Fruit fly (Drosophila melanogaster) whole organism, embryonic: Measurements from ENCODE around the gene CG2321.

Source experiments
- Ada2b ChIP-seq: fragments of 200-800 bp; sonication (Bioruptor generic); IDR thresholded peaks from 2 replicates; pipeline ENCODE4 v1.3.6; 2022; ENCODE audit warnings: missing biosample characterization, missing genetic modification characterization
- Antp ChIP-seq: fragments of 200-800 bp; sonication (Bioruptor generic); optimal IDR thresholded peaks from 3 replicates; lab custom pipeline; 2016; ENCODE audit warnings: missing biosample characterization, missing genetic modification characterization
- BEAF-32 ChIP-seq: fragments of 200-800 bp; sonication (Bioruptor generic); optimal IDR thresholded peaks from 3 replicates; lab custom pipeline; 2017; ENCODE audit warnings: missing biosample characterization, missing genetic modification characterization, mild to moderate bottlenecking, moderate library complexity, missing genetic modification reagents
- CG10267 ChIP-seq: fragments of 200-800 bp; sonication (Bioruptor generic); optimal IDR thresholded peaks from 2 replicates; lab custom pipeline; 2018; ENCODE audit warnings: missing biosample characterization, mild to moderate bottlenecking, missing genetic modification characterization, moderate library complexity
- CG10565 ChIP-seq: fragments of 200-800 bp; sonication (Bioruptor generic); optimal IDR thresholded peaks from 3 replicates; lab custom pipeline; 2016; ENCODE audit warnings: missing biosample characterization, mild to moderate bottlenecking, missing genetic modification characterization
- CG10979 ChIP-seq: fragments of 200-800 bp; sonication (Bioruptor generic); optimal IDR thresholded peaks from 2 replicates; lab custom pipeline; 2018; ENCODE audit warnings: missing biosample characterization, mild to moderate bottlenecking, missing genetic modification characterization, moderate library complexity
- CG12391 ChIP-seq: fragments of 200-800 bp; sonication (Bioruptor generic); optimal IDR thresholded peaks from 3 replicates; lab custom pipeline; 2018; ENCODE audit warnings: missing biosample characterization, mild to moderate bottlenecking, missing genetic modification characterization, moderate library complexity
- CG1792 ChIP-seq: fragments of 200-800 bp; sonication (Bioruptor generic); optimal IDR thresholded peaks from 2 replicates; lab custom pipeline; 2016; ENCODE audit warnings: missing biosample characterization, missing genetic modification characterization
- CG2678 ChIP-seq: fragments of 200-800 bp; sonication (Bioruptor generic); optimal IDR thresholded peaks from 3 replicates; lab custom pipeline; 2019; ENCODE audit warnings: missing biosample characterization, mild to moderate bottlenecking, missing genetic modification characterization, moderate library complexity
- CG31365 ChIP-seq: fragments of 200-800 bp; sonication (Bioruptor generic); optimal IDR thresholded peaks from 2 replicates; lab custom pipeline; 2018; ENCODE audit warnings: missing biosample characterization, mild to moderate bottlenecking, missing genetic modification characterization
- CG34224 ChIP-seq: fragments of 200-800 bp; sonication (Bioruptor generic); IDR thresholded peaks from 3 replicates; pipeline ENCODE4 v1.3.6; 2022; ENCODE audit warnings: missing biosample characterization, missing genetic modification characterization; ENCODE audit not compliant: partially characterized antibody
- CG34422 ChIP-seq: fragments of 200-800 bp; sonication (Bioruptor generic); IDR thresholded peaks from 3 replicates; pipeline ENCODE4 v1.3.6; 2022; ENCODE audit warnings: missing biosample characterization, missing genetic modification characterization
- CG3995 ChIP-seq: fragments of 200-800 bp; sonication (Bioruptor generic); optimal IDR thresholded peaks from 3 replicates; lab custom pipeline; 2016; ENCODE audit warnings: missing biosample characterization, missing genetic modification characterization
- CG4360 ChIP-seq: fragments of 200-800 bp; sonication (Bioruptor generic); IDR thresholded peaks from 2 replicates; pipeline ENCODE4 v1.3.6; 2022; ENCODE audit warnings: missing biosample characterization, missing genetic modification characterization
- CG4424 ChIP-seq: fragments of 200-800 bp; sonication (Bioruptor generic); optimal IDR thresholded peaks from 3 replicates; lab custom pipeline; 2016; ENCODE audit warnings: missing biosample characterization, missing genetic modification characterization
- CG4854 ChIP-seq: fragments of 200-800 bp; sonication (Bioruptor generic); optimal IDR thresholded peaks from 2 replicates; lab custom pipeline; 2016; ENCODE audit warnings: missing biosample characterization, missing genetic modification characterization, inconsistent platforms
- CG6791 ChIP-seq: fragments of 200-800 bp; sonication (Bioruptor generic); IDR thresholded peaks from 3 replicates; pipeline ENCODE4 v1.3.6; 2022; ENCODE audit warnings: missing biosample characterization, missing genetic modification characterization; ENCODE audit not compliant: partially characterized antibody
- CG8290 ChIP-seq, 3 experiments: fragments of 200-800 bp; sonication (Bioruptor generic); optimal IDR thresholded peaks; 2 replicates each; lab custom pipeline; 2016 to 2019; ENCODE audit warnings: missing biosample characterization in 3 of 3, missing genetic modification characterization in 3 of 3, mild to moderate bottlenecking in 2 of 3, moderate library complexity in 1 of 3
- CG8765 ChIP-seq: fragments of 200-800 bp; sonication (Bioruptor generic); IDR thresholded peaks from 2 replicates; pipeline ENCODE4 v1.3.6; 2022; ENCODE audit warnings: missing biosample characterization, missing genetic modification characterization
- CG9609 ChIP-seq: fragments of 200-800 bp; sonication (Bioruptor generic); optimal IDR thresholded peaks from 3 replicates; lab custom pipeline; 2016; ENCODE audit warnings: missing biosample characterization, missing genetic modification characterization
- Camta ChIP-seq: fragments of 200-800 bp; sonication (Bioruptor generic); optimal IDR thresholded peaks from 2 replicates; lab custom pipeline; 2016; ENCODE audit warnings: missing biosample characterization, missing genetic modification characterization
- CrebB ChIP-seq: fragments of 200-800 bp; sonication (Bioruptor generic); optimal IDR thresholded peaks from 3 replicates; lab custom pipeline; 2018; ENCODE audit warnings: missing biosample characterization, mild to moderate bottlenecking, missing genetic modification characterization
- Doc2 ChIP-seq: fragments of 200-800 bp; sonication (Bioruptor generic); IDR thresholded peaks from 2 replicates; pipeline ENCODE4 v1.3.6; 2022; ENCODE audit warnings: missing biosample characterization, missing genetic modification characterization
- E2f2 ChIP-seq: fragments of 200-800 bp; sonication (Bioruptor generic); IDR thresholded peaks from 2 replicates; pipeline ENCODE4 v1.3.6; 2022; ENCODE audit warnings: missing biosample characterization, missing genetic modification characterization
- HHEX ChIP-seq: fragments of 200-800 bp; sonication (Bioruptor generic); optimal IDR thresholded peaks from 3 replicates; lab custom pipeline; 2017; ENCODE audit warnings: missing biosample characterization, mild to moderate bottlenecking, missing genetic modification characterization, missing genetic modification reagents
- Hr78 ChIP-seq, 2 experiments: fragments of 200-800 bp in 1 of 2; fragments of >200 bp in 1 of 2; sonication (Bioruptor generic) in 1 of 2; optimal IDR thresholded peaks; 2 replicates each; lab custom pipeline; 2017 to 2019; ENCODE audit warnings: missing biosample characterization in 2 of 2, missing genetic modification characterization in 2 of 2, mild to moderate bottlenecking in 1 of 2, moderate library complexity in 1 of 2
- Kr ChIP-seq: fragments of 200-800 bp; sonication (Bioruptor generic); optimal IDR thresholded peaks from 2 replicates; lab custom pipeline; 2017; ENCODE audit warnings: missing biosample characterization, mild to moderate bottlenecking, missing genetic modification characterization
- Sin3A ChIP-seq: fragments of >200 bp; optimal IDR thresholded peaks from 2 replicates; lab custom pipeline; 2018
- Six4 ChIP-seq: fragments of 200-800 bp; sonication (Bioruptor generic); optimal IDR thresholded peaks from 2 replicates; lab custom pipeline; 2016; ENCODE audit warnings: missing biosample characterization, missing genetic modification characterization
- Stat92E ChIP-seq, 3 experiments: fragments of >200 bp in 2 of 3; fragments of 200-800 bp in 1 of 3; sonication (Bioruptor generic) in 1 of 3; optimal IDR thresholded peaks; 2 replicates each; lab custom pipeline; 2017 to 2019; ENCODE audit warnings: missing biosample characterization in 3 of 3, missing genetic modification characterization in 3 of 3, mild to moderate bottlenecking in 1 of 3, moderate library complexity in 1 of 3
- bcd ChIP-seq: fragments of 200-800 bp; sonication (Bioruptor generic); optimal IDR thresholded peaks from 2 replicates; lab custom pipeline; 2017; ENCODE audit warnings: missing biosample characterization, mild to moderate bottlenecking, missing genetic modification characterization
- btn ChIP-seq: fragments of 200-800 bp; sonication (Bioruptor generic); optimal IDR thresholded peaks from 2 replicates; lab custom pipeline; 2016; ENCODE audit warnings: missing biosample characterization, missing genetic modification characterization
- caup ChIP-seq: fragments of 200-800 bp; sonication (Bioruptor generic); optimal IDR thresholded peaks from 3 replicates; lab custom pipeline; 2017; ENCODE audit warnings: missing biosample characterization, mild to moderate bottlenecking, missing genetic modification characterization, moderate library complexity; ENCODE audit not compliant: severe bottlenecking
- chinmo ChIP-seq: fragments of 200-800 bp; sonication (Bioruptor generic); IDR thresholded peaks from 4 replicates; pipeline ENCODE4 v1.3.6; 2022; ENCODE audit warnings: missing biosample characterization, missing genetic modification characterization; ENCODE audit not compliant: partially characterized antibody
- crp ChIP-seq, 2 experiments: fragments of 200-800 bp; sonication (Bioruptor generic); optimal IDR thresholded peaks; 2 replicates in 1 of 2; 3 replicates in 1 of 2; lab custom pipeline; 2017; ENCODE audit warnings: missing biosample characterization in 2 of 2, missing genetic modification characterization in 2 of 2, mild to moderate bottlenecking in 1 of 2, moderate library complexity in 1 of 2
- dan ChIP-seq: fragments of 200-800 bp; sonication (Bioruptor generic); IDR thresholded peaks from 2 replicates; pipeline ENCODE4 v1.3.6; 2022; ENCODE audit warnings: missing biosample characterization, missing genetic modification characterization
- dm ChIP-seq: fragments of 200-800 bp; sonication (Bioruptor generic); optimal IDR thresholded peaks from 3 replicates; lab custom pipeline; 2016; ENCODE audit warnings: missing biosample characterization, missing genetic modification characterization
- eyg ChIP-seq: fragments of 200-800 bp; sonication (Bioruptor generic); optimal IDR thresholded peaks from 3 replicates; lab custom pipeline; 2016; ENCODE audit warnings: missing biosample characterization, missing genetic modification characterization
- fd102C ChIP-seq: fragments of 200-800 bp; sonication (Bioruptor generic); optimal IDR thresholded peaks from 2 replicates; lab custom pipeline; 2018; ENCODE audit warnings: missing biosample characterization, mild to moderate bottlenecking, missing genetic modification characterization, moderate library complexity
- fd3F ChIP-seq: fragments of 200-800 bp; sonication (Bioruptor generic); optimal IDR thresholded peaks from 2 replicates; lab custom pipeline; 2018; ENCODE audit warnings: missing biosample characterization, mild to moderate bottlenecking, missing genetic modification characterization, moderate library complexity
- fd64A ChIP-seq: fragments of 200-800 bp; sonication (Bioruptor generic); optimal IDR thresholded peaks from 3 replicates; lab custom pipeline; 2018; ENCODE audit warnings: missing biosample characterization, mild to moderate bottlenecking, missing genetic modification characterization
- hkb ChIP-seq, 2 experiments: fragments of 200-800 bp in 1 of 2; fragments of >200 bp in 1 of 2; sonication (Bioruptor generic) in 1 of 2; IDR thresholded peaks in 1 of 2; optimal IDR thresholded peaks in 1 of 2; 2 replicates each; pipeline versions ENCODE4 v1.3.6 to Lab custom; 2017 to 2022; ENCODE audit warnings: missing biosample characterization in 1 of 2, missing genetic modification characterization in 1 of 2
- kay ChIP-seq: fragments of 200-800 bp; sonication (Bioruptor generic); optimal IDR thresholded peaks from 2 replicates; lab custom pipeline; 2016; ENCODE audit warnings: missing biosample characterization, missing genetic modification characterization
- lilli ChIP-seq: fragments of 200-800 bp; sonication (Bioruptor generic); optimal IDR thresholded peaks from 3 replicates; lab custom pipeline; 2016; ENCODE audit warnings: missing biosample characterization, missing genetic modification characterization
- nmo ChIP-seq: fragments of 200-800 bp; sonication (Bioruptor generic); optimal IDR thresholded peaks from 2 replicates; lab custom pipeline; 2018; ENCODE audit warnings: missing biosample characterization, mild to moderate bottlenecking, missing genetic modification characterization, moderate library complexity
- pan ChIP-seq, 4 experiments: fragments of >200 bp in 3 of 4; fragments of 200-800 bp in 1 of 4; sonication (Bioruptor generic) in 1 of 4; optimal IDR thresholded peaks in 3 of 4; IDR thresholded peaks in 1 of 4; 2 replicates each; pipeline versions ENCODE4 v1.3.6 to Lab custom; 2017 to 2022; ENCODE audit warnings: missing biosample characterization in 2 of 4, missing genetic modification characterization in 2 of 4, mixed read lengths in 1 of 4
- seq ChIP-seq: fragments of 200-800 bp; sonication (Bioruptor generic); IDR thresholded peaks from 2 replicates; pipeline ENCODE4 v1.3.6; 2022; ENCODE audit warnings: missing biosample characterization, missing genetic modification characterization
- sr ChIP-seq: fragments of 200-800 bp; sonication (Bioruptor generic); IDR thresholded peaks from 3 replicates; pipeline ENCODE4 v1.3.6; 2022; ENCODE audit warnings: missing biosample characterization, missing genetic modification characterization
- sug ChIP-seq: fragments of 200-800 bp; optimal IDR thresholded peaks from 2 replicates; lab custom pipeline; 2019; ENCODE audit warnings: missing biosample characterization, mild to moderate bottlenecking, missing genetic modification characterization, moderate library complexity

The CG2321 gene

DNA sequence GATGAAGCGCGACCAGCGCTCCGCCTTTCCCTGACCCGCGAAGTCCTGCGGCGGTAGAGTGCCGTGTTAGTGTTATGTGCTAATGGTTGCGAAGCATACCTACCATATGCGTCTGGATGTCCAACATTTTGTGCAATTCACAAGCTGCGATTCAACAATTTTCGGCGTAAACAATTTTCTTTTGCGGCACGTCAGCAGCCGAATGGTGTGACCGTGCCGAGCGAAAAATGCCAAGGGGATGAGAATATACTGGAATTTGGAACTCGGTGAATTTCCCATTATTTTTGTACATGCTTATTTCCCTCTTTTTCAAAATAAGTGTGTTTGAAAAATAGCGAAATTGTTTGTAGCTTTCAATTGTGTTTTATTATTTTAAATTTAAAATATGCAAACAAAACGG lies 1.8 kb upstream of the CG2321 start, which contains the start of gene Spase12 (continued):
- TF ChIP-seq Hr78 (GFP tag; optimal IDR thresholded peaks at IDR 0.05; lab: Kevin White, UChicago) = no peak
- TF ChIP-seq sug (tag; lab: Kevin White, UChicago) = no peak
- TF ChIP-seq CG8290 (GFP tag; optimal IDR thresholded peaks at IDR 0.05; lab: Kevin White, UChicago) = no peak
- no peak for TF ChIP-seq CG8290 (tag; optimal IDR thresholded peaks at IDR 0.05; lab: Kevin White, UChicago)
- no peak for TF ChIP-seq CG31365 (tag; lab: Kevin White, UChicago)
- TF ChIP-seq pan (optimal IDR thresholded peaks at IDR 0.05; lab: Kevin White, UChicago) = no peak
- no peak for TF ChIP-seq pan (GFP tag; optimal IDR thresholded peaks at IDR 0.05 in 1 of 2, IDR thresholded peaks at IDR 0.05 in 1 of 2)
- peak in 1 of 3 experiments; percentile 50 for TF ChIP-seq Stat92E (GFP tag; optimal IDR thresholded peaks at IDR 0.05; lab: Kevin White, UChicago)
- no peak for TF ChIP-seq Ada2b (GFP tag; lab: Robert Waterston, UW)
- TF ChIP-seq CG2678 (tag; lab: Kevin White, UChicago) = no peak
- TF ChIP-seq E2f2 (GFP tag; lab: Robert Waterston, UW) = peak; percentile 80
- TF ChIP-seq CG34224 (GFP tag; lab: Robert Waterston, UW) = 0 out of 3 replicates have a peak, but pooled peaks have one; percentile 26
- TF ChIP-seq sr = no peak
- TF ChIP-seq CG1792 = no peak
- TF ChIP-seq CG4360 (GFP tag; lab: Robert Waterston, UW) = no peak
- TF ChIP-seq CG8765 (GFP tag; lab: Robert Waterston, UW) = no peak
- TF ChIP-seq bcd (GFP tag; lab: Kevin White, UChicago) = no peak
- TF ChIP-seq fd64A (GFP tag; lab: Kevin White, UChicago) = no peak
- no peak for TF ChIP-seq dan (GFP tag; lab: Robert Waterston, UW)
- no peak for TF ChIP-seq fd3F (GFP tag; lab: Kevin White, UChicago)
- no peak for TF ChIP-seq CG10565 (GFP tag; lab: Kevin White, UChicago)
- no peak for TF ChIP-seq CG34422
- TF ChIP-seq Doc2 (GFP tag; lab: Robert Waterston, UW) = no peak
- TF ChIP-seq CG12391 (tag; lab: Kevin White, UChicago) = no peak
- TF ChIP-seq CG10267 (tag; lab: Kevin White, UChicago) = peak; percentile 19
- TF ChIP-seq seq (GFP tag; lab: Robert Waterston, UW) = no peak
- TF ChIP-seq lilli (GFP tag; lab: Kevin White, UChicago) = no peak
- TF ChIP-seq Antp = no peak
- TF ChIP-seq CG3995 (GFP tag; lab: Kevin White, UChicago) = peak; percentile 55
- TF ChIP-seq kay (GFP tag; lab: Kevin White, UChicago) = no peak
- TF ChIP-seq nmo (GFP tag; lab: Kevin White, UChicago) = no peak
- no peak for TF ChIP-seq fd102C (GFP tag; lab: Kevin White, UChicago)
- TF ChIP-seq Camta (GFP tag; lab: Kevin White, UChicago) = no peak
- no peak for TF ChIP-seq caup (GFP tag; lab: Kevin White, UChicago)
- TF ChIP-seq CG9609 (GFP tag; lab: Kevin White, UChicago) = no peak
- TF ChIP-seq CG6791 = peak; percentile 40; the same call in 1 of the 3 replicates
- TF ChIP-seq hkb (optimal IDR thresholded peaks at IDR 0.05; lab: Kevin White, UChicago) = no peak
- TF ChIP-seq hkb (GFP tag; IDR thresholded peaks at IDR 0.05; lab: Robert Waterston, UW) = no peak
- no peak for TF ChIP-seq eyg (GFP tag; lab: Kevin White, UChicago)
- TF ChIP-seq CrebB (tag; lab: Kevin White, UChicago) = no peak
- 0 out of 4 replicates have a peak, but pooled peaks have one; percentile 48 for TF ChIP-seq chinmo (GFP tag; lab: Robert Waterston, UW)
- peak; percentile 7 for TF ChIP-seq BEAF-32 (GFP tag; lab: Kevin White, UChicago)
- no peak for TF ChIP-seq CG4854
- no peak for TF ChIP-seq HHEX
- TF ChIP-seq crp (GFP tag; optimal IDR thresholded peaks at IDR 0.05; lab: Kevin White, UChicago) = no peak
- no peak for TF ChIP-seq dm (GFP tag; lab: Kevin White, UChicago)
- TF ChIP-seq Sin3A = no peak
- TF ChIP-seq Kr = no peak
- no peak for TF ChIP-seq CG10979 (tag; lab: Kevin White, UChicago)
- no peak for TF ChIP-seq CG4424
- TF ChIP-seq Six4 = no peak
- TF ChIP-seq btn = no peak
